Fruit fly (Drosophila melanogaster) whole organism, embryonic: ENCODE data around the gene neb.

ENCODE experiments used
- B-H1 ChIP-seq: fragments of 200-800 bp; sonication (Bioruptor generic); IDR thresholded peaks from 3 replicates; pipeline ENCODE4 v1.3.6; 2022; ENCODE audit warnings: missing biosample characterization, missing genetic modification characterization
- CG12659 ChIP-seq: fragments of 200-800 bp; sonication (Bioruptor generic); optimal IDR thresholded peaks from 3 replicates; lab custom pipeline; 2017; ENCODE audit warnings: mild to moderate bottlenecking, missing biosample characterization, missing genetic modification reagents, missing genetic modification characterization
- CG13287 ChIP-seq: fragments of 200-800 bp; sonication (Bioruptor generic); IDR thresholded peaks from 2 replicates; pipeline ENCODE4 v1.3.6; 2022; ENCODE audit warnings: missing biosample characterization, missing genetic modification characterization; ENCODE audit not compliant: partially characterized antibody
- CG14014 ChIP-seq: fragments of 200-800 bp; sonication (Bioruptor generic); IDR thresholded peaks from 2 replicates; pipeline ENCODE4 v1.3.6; 2022; ENCODE audit warnings: missing biosample characterization, missing genetic modification characterization
- CG14710 ChIP-seq: fragments of 200-800 bp; sonication (Bioruptor generic); optimal IDR thresholded peaks from 3 replicates; lab custom pipeline; 2019; ENCODE audit warnings: missing biosample characterization, mild to moderate bottlenecking, missing genetic modification characterization, moderate library complexity
- CG16779 ChIP-seq: fragments of 200-800 bp; sonication (Bioruptor generic); IDR thresholded peaks from 2 replicates; pipeline ENCODE4 v1.3.6; 2022; ENCODE audit warnings: missing biosample characterization, missing genetic modification characterization
- CG17829 ChIP-seq: fragments of 200-800 bp; optimal IDR thresholded peaks from 2 replicates; lab custom pipeline; 2019; ENCODE audit warnings: missing biosample characterization, mild to moderate bottlenecking, missing genetic modification characterization, moderate library complexity
- CG31365 ChIP-seq: fragments of 200-800 bp; sonication (Bioruptor generic); optimal IDR thresholded peaks from 2 replicates; lab custom pipeline; 2018; ENCODE audit warnings: missing biosample characterization, mild to moderate bottlenecking, missing genetic modification characterization
- CG3163 ChIP-seq: fragments of 200-800 bp; sonication (Bioruptor generic); optimal IDR thresholded peaks from 3 replicates; lab custom pipeline; 2016; ENCODE audit warnings: missing biosample characterization, missing genetic modification characterization
- CG34422 ChIP-seq: fragments of 200-800 bp; sonication (Bioruptor generic); IDR thresholded peaks from 3 replicates; pipeline ENCODE4 v1.3.6; 2022; ENCODE audit warnings: missing biosample characterization, missing genetic modification characterization
- CG6654 ChIP-seq: fragments of 200-800 bp; sonication (Bioruptor generic); optimal IDR thresholded peaks from 2 replicates; lab custom pipeline; 2017; ENCODE audit warnings: missing biosample characterization, mild to moderate bottlenecking, missing genetic modification characterization
- CG9817 ChIP-seq: fragments of 200-800 bp; sonication (Bioruptor generic); optimal IDR thresholded peaks from 2 replicates; lab custom pipeline; 2018; ENCODE audit warnings: missing biosample characterization, mild to moderate bottlenecking, missing genetic modification characterization, moderate library complexity
- Chrac-16 ChIP-seq: fragments of 200-800 bp; sonication (Bioruptor generic); optimal IDR thresholded peaks from 3 replicates; lab custom pipeline; 2016; ENCODE audit warnings: missing biosample characterization, missing genetic modification characterization
- Dek ChIP-seq: fragments of 200-800 bp; sonication (Bioruptor generic); optimal IDR thresholded peaks from 3 replicates; lab custom pipeline; 2019; ENCODE audit warnings: missing biosample characterization, mild to moderate bottlenecking, missing genetic modification characterization, moderate library complexity
- Doc3 ChIP-seq: fragments of 200-800 bp; sonication (Bioruptor generic); IDR thresholded peaks from 3 replicates; pipeline ENCODE4 v1.3.6; 2022; ENCODE audit warnings: missing biosample characterization, missing genetic modification characterization; ENCODE audit not compliant: partially characterized antibody
- Fer1 ChIP-seq: fragments of 200-800 bp; sonication (Bioruptor generic); optimal IDR thresholded peaks from 2 replicates; lab custom pipeline; 2017; ENCODE audit warnings: missing biosample characterization, mild to moderate bottlenecking, missing genetic modification characterization
- GATAe ChIP-seq: fragments of 200-800 bp; sonication (Bioruptor generic); conservative IDR thresholded peaks from 2 replicates; pipeline ENCODE4 v1.3.6; 2022; ENCODE audit warnings: missing biosample characterization, missing genetic modification characterization
- Gsc ChIP-seq: fragments of 200-800 bp; sonication (Bioruptor generic); IDR thresholded peaks from 2 replicates; pipeline ENCODE4 v1.3.6; 2022; ENCODE audit warnings: missing biosample characterization, missing genetic modification characterization
- HLH3B ChIP-seq: fragments of 200-800 bp; sonication (Bioruptor generic); IDR thresholded peaks from 2 replicates; pipeline ENCODE4 v1.3.6; 2022; ENCODE audit warnings: missing biosample characterization, missing genetic modification characterization
- HLHmδ ChIP-seq: fragments of 200-800 bp; sonication (Bioruptor generic); optimal IDR thresholded peaks from 2 replicates; lab custom pipeline; 2018; ENCODE audit warnings: missing biosample characterization, mild to moderate bottlenecking, missing genetic modification characterization, moderate library complexity
- Hr39 ChIP-seq: fragments of >200 bp; optimal IDR thresholded peaks from 2 replicates; lab custom pipeline; 2017
- Mad ChIP-seq: fragments of 200-800 bp; sonication (Bioruptor generic); optimal IDR thresholded peaks from 2 replicates; lab custom pipeline; 2016; ENCODE audit warnings: missing biosample characterization, missing genetic modification characterization
- Nf-YB ChIP-seq: fragments of 200-800 bp; sonication (Bioruptor generic); optimal IDR thresholded peaks from 3 replicates; lab custom pipeline; 2019; ENCODE audit warnings: missing biosample characterization, mild to moderate bottlenecking, missing genetic modification characterization, moderate library complexity
- Opbp ChIP-seq: fragments of 200-800 bp; sonication (Bioruptor generic); IDR thresholded peaks from 3 replicates; pipeline ENCODE4 v1.3.6; 2022; ENCODE audit warnings: missing biosample characterization, missing genetic modification characterization; ENCODE audit not compliant: partially characterized antibody
- Pdp1 ChIP-seq, 2 experiments: fragments of 200-800 bp; sonication (Bioruptor generic); optimal IDR thresholded peaks; 3 replicates each; lab custom pipeline; 2016; ENCODE audit warnings: missing biosample characterization in 2 of 2, missing genetic modification characterization in 2 of 2, mild to moderate bottlenecking in 1 of 2, moderate library complexity in 1 of 2
- Poxn ChIP-seq: fragments of 200-800 bp; sonication (Bioruptor generic); IDR thresholded peaks from 2 replicates; pipeline ENCODE4 v1.3.6; 2022; ENCODE audit warnings: missing biosample characterization, missing genetic modification characterization
- YL-1 ChIP-seq: fragments of 200-800 bp; sonication (Bioruptor generic); optimal IDR thresholded peaks from 3 replicates; lab custom pipeline; 2017; ENCODE audit warnings: missing biosample characterization, mild to moderate bottlenecking, missing genetic modification characterization
- ara ChIP-seq: fragments of 200-800 bp; sonication (Bioruptor generic); IDR thresholded peaks from 2 replicates; pipeline ENCODE4 v1.3.6; 2022; ENCODE audit warnings: missing biosample characterization, missing genetic modification characterization
- ash1 ChIP-seq: fragments of 200-800 bp; sonication (Bioruptor generic); optimal IDR thresholded peaks from 2 replicates; lab custom pipeline; 2018; ENCODE audit warnings: missing biosample characterization, mild to moderate bottlenecking, missing genetic modification characterization
- croc ChIP-seq: fragments of 200-800 bp; sonication (Bioruptor generic); conservative IDR thresholded peaks from 3 replicates; pipeline ENCODE4 v1.3.6; 2022; ENCODE audit warnings: missing biosample characterization, missing genetic modification characterization
- da ChIP-seq: fragments of 200-800 bp; sonication (Bioruptor generic); optimal IDR thresholded peaks from 2 replicates; lab custom pipeline; 2016; ENCODE audit warnings: missing biosample characterization, missing genetic modification characterization
- dan ChIP-seq: fragments of 200-800 bp; sonication (Bioruptor generic); IDR thresholded peaks from 2 replicates; pipeline ENCODE4 v1.3.6; 2022; ENCODE audit warnings: missing biosample characterization, missing genetic modification characterization
- dmrt11E ChIP-seq: fragments of 200-800 bp; sonication (Bioruptor generic); optimal IDR thresholded peaks from 3 replicates; lab custom pipeline; 2018; ENCODE audit warnings: missing biosample characterization, mild to moderate bottlenecking, missing genetic modification characterization, moderate library complexity
- dmrt99B ChIP-seq: fragments of 200-800 bp; sonication (Bioruptor generic); optimal IDR thresholded peaks from 2 replicates; lab custom pipeline; 2018; ENCODE audit warnings: missing biosample characterization, mild to moderate bottlenecking, missing genetic modification characterization, moderate library complexity
- grau ChIP-seq: fragments of 200-800 bp; optimal IDR thresholded peaks from 3 replicates; lab custom pipeline; 2019; ENCODE audit warnings: missing biosample characterization, mild to moderate bottlenecking, missing genetic modification characterization, moderate library complexity
- gsb-n ChIP-seq: fragments of 200-800 bp; sonication (Bioruptor generic); optimal IDR thresholded peaks from 3 replicates; lab custom pipeline; 2018; ENCODE audit warnings: missing biosample characterization, mild to moderate bottlenecking, missing genetic modification characterization
- hb ChIP-seq: fragments of 200-800 bp; sonication (Bioruptor generic); IDR thresholded peaks from 3 replicates; pipeline ENCODE4 v1.3.6; 2022; ENCODE audit warnings: missing biosample characterization, missing genetic modification characterization; ENCODE audit not compliant: partially characterized antibody
- knrl ChIP-seq: fragments of 200-800 bp; sonication (Bioruptor generic); IDR thresholded peaks from 3 replicates; pipeline ENCODE4 v1.3.6; 2022; ENCODE audit warnings: missing biosample characterization, missing genetic modification characterization; ENCODE audit not compliant: partially characterized antibody
- lilli ChIP-seq: fragments of 200-800 bp; sonication (Bioruptor generic); optimal IDR thresholded peaks from 3 replicates; lab custom pipeline; 2016; ENCODE audit warnings: missing biosample characterization, missing genetic modification characterization
- lmd ChIP-seq: fragments of 200-800 bp; sonication (Bioruptor generic); IDR thresholded peaks from 2 replicates; pipeline ENCODE4 v1.3.6; 2022; ENCODE audit warnings: missing biosample characterization, missing genetic modification characterization
- lola ChIP-seq, 3 experiments: fragments of >200 bp in 2 of 3; fragments of 200-800 bp in 1 of 3; sonication (Bioruptor generic) in 1 of 3; optimal IDR thresholded peaks; 2 replicates each; lab custom pipeline; 2017 to 2019; ENCODE audit warnings: missing biosample characterization in 3 of 3, missing genetic modification characterization in 3 of 3, mild to moderate bottlenecking in 1 of 3, moderate library complexity in 1 of 3
- nom ChIP-seq: fragments of 200-800 bp; sonication (Bioruptor generic); optimal IDR thresholded peaks from 2 replicates; lab custom pipeline; 2017; ENCODE audit warnings: missing biosample characterization, missing genetic modification characterization, mild to moderate bottlenecking, moderate library complexity, missing genetic modification reagents
- onecut ChIP-seq: fragments of 200-800 bp; sonication (Bioruptor generic); IDR thresholded peaks from 2 replicates; pipeline ENCODE4 v1.3.6; 2022; ENCODE audit warnings: missing biosample characterization, missing genetic modification characterization
- org-1 ChIP-seq: fragments of 200-800 bp; sonication (Bioruptor generic); optimal IDR thresholded peaks from 2 replicates; lab custom pipeline; 2017; ENCODE audit warnings: missing biosample characterization, missing genetic modification characterization
- sd ChIP-seq: fragments of 200-800 bp; sonication (Bioruptor generic); optimal IDR thresholded peaks from 3 replicates; lab custom pipeline; 2018; ENCODE audit warnings: missing biosample characterization, mild to moderate bottlenecking, missing genetic modification characterization, moderate library complexity
- sisA ChIP-seq: fragments of 200-800 bp; sonication (Bioruptor generic); IDR thresholded peaks from 2 replicates; pipeline ENCODE4 v1.3.6; 2022; ENCODE audit warnings: missing biosample characterization, missing genetic modification characterization
- sqz ChIP-seq: fragments of 200-800 bp; sonication (Bioruptor generic); optimal IDR thresholded peaks from 3 replicates; lab custom pipeline; 2018; ENCODE audit warnings: missing biosample characterization, mild to moderate bottlenecking, missing genetic modification characterization
- sr ChIP-seq: fragments of 200-800 bp; sonication (Bioruptor generic); IDR thresholded peaks from 3 replicates; pipeline ENCODE4 v1.3.6; 2022; ENCODE audit warnings: missing biosample characterization, missing genetic modification characterization
- tgo ChIP-seq: fragments of 200-800 bp; sonication (Bioruptor generic); IDR thresholded peaks from 3 replicates; pipeline ENCODE4 v1.3.6; 2022; ENCODE audit warnings: missing biosample characterization, missing genetic modification characterization
- twi ChIP-seq: fragments of 200-800 bp; optimal IDR thresholded peaks from 2 replicates; lab custom pipeline; 2019; ENCODE audit warnings: missing biosample characterization, mild to moderate bottlenecking, missing genetic modification characterization, moderate library complexity
- zf30C ChIP-seq: fragments of 200-800 bp; sonication (Bioruptor generic); optimal IDR thresholded peaks from 3 replicates; lab custom pipeline; 2018; ENCODE audit warnings: missing biosample characterization, mild to moderate bottlenecking, missing genetic modification characterization

Gene neb

dm6 chr2L:20078880-20079279, 3.3 kb downstream of the neb start (continued):
- TF ChIP-seq CG13287 (no peak), knrl (GFP tag; lab: Robert Waterston, UW) (no peak), lola (GFP tag; optimal IDR thresholded peaks at IDR 0.05; lab: Kevin White, UChicago) (no peak), Dek (tag; lab: Kevin White, UChicago) (no peak), Nf-YB (GFP tag; lab: Kevin White, UChicago) (no peak), Poxn (no peak), Pdp1 (GFP tag; optimal IDR thresholded peaks at IDR 0.05; lab: Kevin White, UChicago) (peak in 1 of 2 experiments; percentile 31), CG12659 (GFP tag; lab: Kevin White, UChicago) (peak; percentile 26), Fer1 (peak; percentile 1), HLHmδ (GFP tag; lab: Kevin White, UChicago) (no peak), da (GFP tag; lab: Kevin White, UChicago) (no peak), ara (no peak; the same call in 1 of the 2 replicates), CG14014 (GFP tag; lab: Robert Waterston, UW) (no peak; the same call in 1 of the 2 replicates), sd (tag; lab: Kevin White, UChicago) (peak; percentile 49), Mad (GFP tag; lab: Kevin White, UChicago) (no peak), hb (GFP tag; lab: Robert Waterston, UW) (no peak), sr (GFP tag; lab: Robert Waterston, UW) (no peak), CG3163 (GFP tag; lab: Kevin White, UChicago) (no peak), CG6654 (GFP tag; lab: Kevin White, UChicago) (no peak), B-H1 (GFP tag; lab: Robert Waterston, UW) (no peak), Gsc (no peak), croc (GFP tag; lab: Robert Waterston, UW) (no peak), HLH3B (GFP tag; lab: Robert Waterston, UW) (0 out of 2 replicates have a peak, but pooled peaks have one; percentile 12), gsb-n (tag; lab: Kevin White, UChicago) (no peak), sisA (GFP tag; lab: Robert Waterston, UW) (peak; percentile 21; the same call in 1 of the 2 replicates), grau (tag; lab: Kevin White, UChicago) (no peak), CG17829 (tag; lab: Kevin White, UChicago) (no peak), GATAe (GFP tag; lab: Robert Waterston, UW) (no peak; the same call in 1 of the 2 replicates), dmrt11E (tag; lab: Kevin White, UChicago) (no peak), CG9817 (tag; lab: Kevin White, UChicago) (no peak), org-1 (no peak), Doc3 (no peak), ash1 (GFP tag; lab: Kevin White, UChicago) (no peak), Chrac-16 (GFP tag; lab: Kevin White, UChicago) (no peak), CG16779 (GFP tag; lab: Robert Waterston, UW) (no peak), dmrt99B (tag; lab: Kevin White, UChicago) (peak; percentile 39), lmd (GFP tag; lab: Robert Waterston, UW) (peak; percentile 37), nom (GFP tag; lab: Kevin White, UChicago) (no peak), CG34422 (GFP tag; lab: Robert Waterston, UW) (no peak), YL-1 (GFP tag; lab: Kevin White, UChicago) (no peak), zf30C (no peak), sqz (GFP tag; lab: Kevin White, UChicago) (no peak), CG14710 (tag; lab: Kevin White, UChicago) (no peak), Opbp (GFP tag; lab: Robert Waterston, UW) (no peak), Hr39 (no peak), lilli (GFP tag; lab: Kevin White, UChicago) (peak; percentile 15), dan (GFP tag; lab: Robert Waterston, UW) (no peak), CG31365 (tag; lab: Kevin White, UChicago) (no peak), onecut (no peak), twi (tag; lab: Kevin White, UChicago) (no peak), tgo (GFP tag; lab: Robert Waterston, UW) (0 out of 3 replicates have a peak, but pooled peaks have one; percentile 21)
